Fruit fly (Drosophila melanogaster) whole organism, adult: ENCODE measurements around the gene Rbcn-3B.
A peak's percentile ranks its signal among the peaks of the same experiment; 100 is the strongest.

Experiments used
- CG11617 ChIP-seq: fragments of 200-800 bp; sonication (Bioruptor generic); optimal IDR thresholded peaks from 2 replicates; lab custom pipeline; 2017; ENCODE audit warnings: mild to moderate bottlenecking, missing biosample characterization, missing genetic modification reagents, missing genetic modification characterization
- CG12768 ChIP-seq: fragments of 200-800 bp; sonication (Bioruptor generic); optimal IDR thresholded peaks from 2 replicates; lab custom pipeline; 2017; ENCODE audit warnings: missing biosample characterization, missing genetic modification characterization, mild to moderate bottlenecking, moderate library complexity, missing genetic modification reagents
- CG14711 ChIP-seq: fragments of 200-800 bp; sonication (Bioruptor generic); optimal IDR thresholded peaks from 2 replicates; lab custom pipeline; 2018; ENCODE audit warnings: missing biosample characterization, mild to moderate bottlenecking, missing genetic modification characterization, moderate library complexity
- CG1620 ChIP-seq: fragments of 200-800 bp; sonication (Bioruptor generic); optimal IDR thresholded peaks from 2 replicates; lab custom pipeline; 2016; ENCODE audit warnings: missing biosample characterization, missing genetic modification characterization
- CG33017 ChIP-seq: fragments of 200-800 bp; sonication (Bioruptor generic); optimal IDR thresholded peaks from 2 replicates; lab custom pipeline; 2018; ENCODE audit warnings: missing biosample characterization, mild to moderate bottlenecking, missing genetic modification characterization, moderate library complexity
- CG5204 ChIP-seq: fragments of 200-800 bp; sonication (Bioruptor generic); optimal IDR thresholded peaks from 2 replicates; lab custom pipeline; 2016; ENCODE audit warnings: missing biosample characterization, missing genetic modification characterization
- CG7045 ChIP-seq: fragments of 200-800 bp; sonication (Bioruptor generic); optimal IDR thresholded peaks from 2 replicates; lab custom pipeline; 2017; ENCODE audit warnings: missing biosample characterization, mild to moderate bottlenecking, missing genetic modification characterization
- CG7101 ChIP-seq: fragments of 200-800 bp; sonication (Bioruptor generic); optimal IDR thresholded peaks from 2 replicates; lab custom pipeline; 2018; ENCODE audit warnings: missing biosample characterization, mild to moderate bottlenecking, missing genetic modification characterization, moderate library complexity
- Clk ChIP-seq: fragments of 200-800 bp; sonication (Bioruptor generic); optimal IDR thresholded peaks from 2 replicates; lab custom pipeline; 2017; ENCODE audit warnings: missing biosample characterization, missing genetic modification characterization
- Crg-1 ChIP-seq: fragments of 200-800 bp; sonication (Bioruptor generic); optimal IDR thresholded peaks from 2 replicates; lab custom pipeline; 2016; ENCODE audit warnings: missing biosample characterization, missing genetic modification characterization
- Hr96 ChIP-seq: fragments of 200-800 bp; sonication (Bioruptor generic); optimal IDR thresholded peaks from 2 replicates; lab custom pipeline; 2016; ENCODE audit warnings: missing biosample characterization, missing genetic modification characterization
- Mnt ChIP-seq: fragments of 200-800 bp; sonication (Bioruptor generic); optimal IDR thresholded peaks from 2 replicates; lab custom pipeline; 2016; ENCODE audit warnings: missing biosample characterization, mild to moderate bottlenecking, missing genetic modification characterization
- bab1 ChIP-seq: fragments of 200-800 bp; sonication (Bioruptor generic); optimal IDR thresholded peaks from 3 replicates; lab custom pipeline; 2019; ENCODE audit warnings: missing biosample characterization, mild to moderate bottlenecking, missing genetic modification characterization, moderate library complexity
- cic ChIP-seq: fragments of 200-800 bp; sonication (Bioruptor generic); optimal IDR thresholded peaks from 2 replicates; lab custom pipeline; 2017; ENCODE audit warnings: missing biosample characterization, mild to moderate bottlenecking, missing genetic modification characterization, moderate library complexity
- cnc ChIP-seq, 2 experiments: fragments of >200 bp; optimal IDR thresholded peaks; 2 replicates each; lab custom pipeline; 2017
- kay ChIP-seq: fragments of 200-800 bp; sonication (Bioruptor generic); peaks from one replicate; lab custom pipeline; 2016; ENCODE audit warnings: missing biosample characterization, missing genetic modification characterization, borderline replicate concordance
- ovo ChIP-seq: fragments of 200-800 bp; sonication (Bioruptor generic); optimal IDR thresholded peaks from 2 replicates; lab custom pipeline; 2016; ENCODE audit warnings: missing biosample characterization, missing genetic modification characterization
- pad ChIP-seq: fragments of 200-800 bp; sonication (Bioruptor generic); optimal IDR thresholded peaks from 3 replicates; lab custom pipeline; 2017; ENCODE audit warnings: missing biosample characterization, missing genetic modification characterization, mild to moderate bottlenecking, moderate library complexity, missing genetic modification reagents
- tj ChIP-seq: fragments of 200-800 bp; sonication (Bioruptor generic); optimal IDR thresholded peaks from 3 replicates; lab custom pipeline; 2017; ENCODE audit warnings: missing biosample characterization, mild to moderate bottlenecking, missing genetic modification characterization, moderate library complexity
- toe ChIP-seq: fragments of 200-800 bp; sonication (Bioruptor generic); optimal IDR thresholded peaks from 2 replicates; lab custom pipeline; 2016; ENCODE audit warnings: missing biosample characterization, missing genetic modification characterization

The Rbcn-3B gene

dm6 chrX:1908757-1909156 lies at the start of gene Rbcn-3B, which contains the start of gene Edem1:
Gene Rbcn-3B (plus strand): TSS chrX:1908920.
Gene Edem1 (minus strand): TSS chrX:1908827.
- TF ChIP-seq Crg-1 (GFP tag; lab: Kevin White, UChicago) (no peak), Mnt (GFP tag; lab: Kevin White, UChicago) (peak; percentile 70), CG14711 (peak; percentile 97), cnc (optimal IDR thresholded peaks at IDR 0.05; lab: Kevin White, UChicago) (no peak), bab1 (GFP tag; lab: Kevin White, UChicago) (peak; percentile 48), CG12768 (GFP tag; lab: Kevin White, UChicago) (peak; percentile 7), CG33017 (tag; lab: Kevin White, UChicago) (no peak), cic (no peak), CG7045 (no peak)

dm6 chrX:1861620-1862184 lies 47.0 kb upstream of the Rbcn-3B start, which contains the start of gene deltaCOP:
Gene deltaCOP (minus strand): TSS chrX:1861790.
- peak; percentile 71 for TF ChIP-seq CG12768 (GFP tag; lab: Kevin White, UChicago)
- TF ChIP-seq Clk (GFP tag; lab: Kevin White, UChicago), result peak; percentile 6
- TF ChIP-seq CG1620 (GFP tag; lab: Kevin White, UChicago), result peak; percentile 94
- peak; percentile 82 for TF ChIP-seq pad (GFP tag; lab: Kevin White, UChicago)
- peak; percentile 96 for TF ChIP-seq Crg-1 (GFP tag; lab: Kevin White, UChicago)
- TF ChIP-seq tj (GFP tag; lab: Kevin White, UChicago), result peak; percentile 67
- no peak for TF ChIP-seq kay (GFP tag; lab: Kevin White, UChicago)
- no peak for TF ChIP-seq Hr96 (GFP tag; lab: Kevin White, UChicago)
- TF ChIP-seq CG33017 (tag; lab: Kevin White, UChicago), result peak; percentile 61
- TF ChIP-seq CG14711, result peak; percentile 65
- TF ChIP-seq CG5204 (GFP tag; lab: Kevin White, UChicago), result no peak
- no peak for TF ChIP-seq cnc (optimal IDR thresholded peaks at IDR 0.05; lab: Kevin White, UChicago)
- peak; percentile 88 for TF ChIP-seq ovo
- peak; percentile 35 for TF ChIP-seq cic
- TF ChIP-seq toe (GFP tag; lab: Kevin White, UChicago), result no peak
- TF ChIP-seq Mnt (GFP tag; lab: Kevin White, UChicago), result peak; percentile 90
- TF ChIP-seq CG11617, result peak; percentile 88
- TF ChIP-seq CG7045, result peak; percentile 53
- peak; percentile 86 for TF ChIP-seq CG7101 (tag; lab: Kevin White, UChicago)
- TF ChIP-seq bab1 (GFP tag; lab: Kevin White, UChicago), result peak; percentile 75

- TF ChIP-seq bab1 (GFP tag; lab: Kevin White, UChicago) (peak; percentile 28), CG33017 (tag; lab: Kevin White, UChicago) (no peak), ovo (peak; percentile 10)
These were observed 43.0 kb upstream of the Rbcn-3B start, which contains the start of the genes Gcna and MED18 for dm6 chrX:1865673-1866072. Gene Gcna (minus strand): TSS chrX:1865835. Gene MED18 (plus strand): TSS chrX:1865909.

dm6 chrX:1868586-1869111 lies 40.1 kb upstream of the Rbcn-3B start, which contains the start of the genes CG14803 and Pex5:
Gene CG14803 (plus strand): TSS chrX:1868870.
Gene Pex5 (minus strand): TSS chrX:1869061.
- no peak for TF ChIP-seq tj (GFP tag; lab: Kevin White, UChicago)
- no peak for TF ChIP-seq CG7045
- TF ChIP-seq pad (GFP tag; lab: Kevin White, UChicago), result peak; percentile 47
- peak; percentile 55 for TF ChIP-seq CG7101 (tag; lab: Kevin White, UChicago)
- TF ChIP-seq Crg-1 (GFP tag; lab: Kevin White, UChicago), result peak; percentile 24
- TF ChIP-seq bab1 (GFP tag; lab: Kevin White, UChicago), result peak; percentile 63
- no peak for TF ChIP-seq cnc (optimal IDR thresholded peaks at IDR 0.05; lab: Kevin White, UChicago)
- no peak for TF ChIP-seq cic
- peak; percentile 48 for TF ChIP-seq Mnt (GFP tag; lab: Kevin White, UChicago)
- TF ChIP-seq CG5204 (GFP tag; lab: Kevin White, UChicago), result no peak
- TF ChIP-seq CG11617, result peak; percentile 21
- TF ChIP-seq ovo, result no peak
- TF ChIP-seq CG12768 (GFP tag; lab: Kevin White, UChicago), result peak; percentile 63
- no peak for TF ChIP-seq CG14711
- TF ChIP-seq toe (GFP tag; lab: Kevin White, UChicago), result no peak
- TF ChIP-seq CG1620 (GFP tag; lab: Kevin White, UChicago), result peak; percentile 56

dm6 chrX:1873515-1874126 lies 35.1 kb upstream of the Rbcn-3B start, which contains the start of the genes Pgam5 and Vps26:
Gene Pgam5 (minus strand): TSS chrX:1873565.
Gene Vps26 (plus strand): TSS chrX:1873853.
- TF ChIP-seq CG1620 (GFP tag; lab: Kevin White, UChicago), result no peak
- peak; percentile 67 for TF ChIP-seq tj (GFP tag; lab: Kevin White, UChicago)
- TF ChIP-seq Mnt (GFP tag; lab: Kevin White, UChicago), result peak; percentile 52
- peak; percentile 12 for TF ChIP-seq pad (GFP tag; lab: Kevin White, UChicago)
- no peak for TF ChIP-seq ovo
- TF ChIP-seq CG14711, result peak; percentile 5

- peak; percentile 63 for TF ChIP-seq tj (GFP tag; lab: Kevin White, UChicago)
- no peak for TF ChIP-seq toe (GFP tag; lab: Kevin White, UChicago)
- peak; percentile 70 for TF ChIP-seq pad (GFP tag; lab: Kevin White, UChicago)
- TF ChIP-seq CG5204 (GFP tag; lab: Kevin White, UChicago), result no peak
- peak; percentile 58 for TF ChIP-seq CG7045
- TF ChIP-seq CG7101 (tag; lab: Kevin White, UChicago), result peak; percentile 92
- peak; percentile 76 for TF ChIP-seq Crg-1 (GFP tag; lab: Kevin White, UChicago)
- peak; percentile 84 for TF ChIP-seq Mnt (GFP tag; lab: Kevin White, UChicago)
- TF ChIP-seq cnc (optimal IDR thresholded peaks at IDR 0.05; lab: Kevin White, UChicago), result no peak
- TF ChIP-seq CG14711, result peak; percentile 79
- TF ChIP-seq CG1620 (GFP tag; lab: Kevin White, UChicago), result peak; percentile 68
- no peak for TF ChIP-seq Clk (GFP tag; lab: Kevin White, UChicago)
- peak; percentile 95 for TF ChIP-seq bab1 (GFP tag; lab: Kevin White, UChicago)
- peak; percentile 71 for TF ChIP-seq ovo
- peak; percentile 58 for TF ChIP-seq CG12768 (GFP tag; lab: Kevin White, UChicago)
- peak; percentile 65 for TF ChIP-seq CG33017 (tag; lab: Kevin White, UChicago)
- TF ChIP-seq cic, result peak; percentile 31
- peak; percentile 90 for TF ChIP-seq CG11617
- TF ChIP-seq kay (GFP tag; lab: Kevin White, UChicago), result no peak
- no peak for TF ChIP-seq Hr96 (GFP tag; lab: Kevin White, UChicago)
These were observed 31.5 kb upstream of the Rbcn-3B start, which contains the start of the genes CG14817 and CG14805 for dm6 chrX:1877107-1877736. Gene CG14817 (minus strand): TSS chrX:1877270. Gene CG14805 (plus strand): TSS chrX:1877317.
